Worm (Caenorhabditis elegans): ENCODE data around the gene pqn-68.

pqn-68 gene

ce11 chrV:13002070-13002469, 49.6 kb downstream of the pqn-68 start, which contains the start of gene inft-2:
inft-2 (plus strand) TSS chrV:13002317.
- TF ChIP-seq sox-4 (tag; optimal IDR thresholded peaks at IDR 0.05) (no peak), eyg-1 (tag; optimal IDR thresholded peaks at IDR 0.05) (no peak), ceh-31 (tag; optimal IDR thresholded peaks at IDR 0.05) (no peak), ceh-18 (tag; optimal IDR thresholded peaks at IDR 0.05) (no peak), elt-2 (tag; optimal IDR thresholded peaks at IDR 0.05) (no peak), ceh-2 (tag; optimal IDR thresholded peaks at IDR 0.05) (no peak), unc-42 (tag; optimal IDR thresholded peaks at IDR 0.05) (no peak)

All from whole organism, late embryonic.